Worm (Caenorhabditis elegans) whole organism, L1 larva: ENCODE results near the gene W08E12.9.

ENCODE experiments used
- aha-1 ChIP-seq: fragments of 150-350 bp; optimal IDR thresholded peaks from 2 replicates; lab custom pipeline; 2014; ENCODE audit warnings: missing biosample characterization, missing genetic modification characterization
- blmp-1 ChIP-seq: fragments of 150-350 bp; optimal IDR thresholded peaks from 2 replicates; lab custom pipeline; 2014; ENCODE audit warnings: missing biosample characterization, missing genetic modification characterization
- ceh-63 ChIP-seq: fragments of 200-800 bp; sonication (Bioruptor generic); optimal IDR thresholded peaks from 2 replicates; lab custom pipeline; 2018; ENCODE audit warnings: mild to moderate bottlenecking, missing genetic modification characterization, missing compliant biosample characterization
- ceh-8 ChIP-seq: fragments of 200-800 bp; sonication (Bioruptor generic); optimal IDR thresholded peaks from 2 replicates; lab custom pipeline; 2018; ENCODE audit warnings: mild to moderate bottlenecking, missing genetic modification characterization, moderate library complexity, missing compliant biosample characterization
- ceh-82 ChIP-seq, 3 experiments: fragments of 150-350 bp in 1 of 3; sonication (generic microtip) in 2 of 3; optimal IDR thresholded peaks; 2 replicates each; lab custom pipeline; 2014 to 2017; ENCODE audit warnings: missing biosample characterization in 3 of 3, missing genetic modification characterization in 3 of 3
- ceh-88 ChIP-seq: fragments of 200-800 bp; sonication (Bioruptor generic); IDR thresholded peaks from 2 replicates; pipeline ENCODE4 v1.3.6; 2022; ENCODE audit warnings: missing genetic modification characterization, missing compliant biosample characterization
- efl-1 ChIP-seq, 4 experiments: fragments of 150-350 bp; optimal IDR thresholded peaks in 3 of 4; peaks in 1 of 4; 1 replicate in 1 of 4; 2 replicates in 3 of 4; lab custom pipeline; 2014; ENCODE audit warnings: missing biosample characterization in 2 of 4, missing genetic modification characterization in 2 of 4, missing genetic modification reagents in 2 of 4
- egl-13 ChIP-seq: sonication (generic microtip); optimal IDR thresholded peaks from 2 replicates; lab custom pipeline; 2016; ENCODE audit warnings: missing genotype, missing genetic modification reagents, missing genetic modification characterization, missing compliant biosample characterization
- egl-27 ChIP-seq, 2 experiments: fragments of 150-350 bp in 1 of 2; sonication (generic microtip); optimal IDR thresholded peaks; 3 replicates each; lab custom pipeline; 2017 to 2018; ENCODE audit warnings: missing biosample characterization in 2 of 2, missing genetic modification characterization in 2 of 2, missing genetic modification reagents in 2 of 2
- elt-3 ChIP-seq, 6 experiments: fragments of 150-350 bp in 1 of 6; sonication (generic microtip); optimal IDR thresholded peaks; 2 replicates each; lab custom pipeline; 2017 to 2018; ENCODE audit warnings: missing biosample characterization in 6 of 6, missing genetic modification characterization in 6 of 6, inconsistent platforms in 1 of 6
- fkh-4 ChIP-seq: sonication (generic microtip); optimal IDR thresholded peaks from 2 replicates; lab custom pipeline; 2016; ENCODE audit warnings: missing compliant biosample characterization, missing genetic modification characterization, borderline replicate concordance
- grh-1 ChIP-seq: fragments of 200-800 bp; sonication (Bioruptor generic); IDR thresholded peaks from 2 replicates; pipeline ENCODE4 v1.3.6; 2022; ENCODE audit warnings: missing genetic modification reagents, missing genetic modification characterization, missing compliant biosample characterization
- irx-1 ChIP-seq: sonication (generic microtip); optimal IDR thresholded peaks from 2 replicates; lab custom pipeline; 2016; ENCODE audit warnings: missing genetic modification characterization, missing compliant biosample characterization
- lin-13 ChIP-seq: fragments of 150-350 bp; optimal IDR thresholded peaks from 2 replicates; lab custom pipeline; 2014; ENCODE audit warnings: missing biosample characterization, missing genetic modification reagents, missing genetic modification characterization
- lin-14 ChIP-seq: fragments of 200-800 bp; sonication (Bioruptor generic); optimal IDR thresholded peaks from 2 replicates; lab custom pipeline; 2018; ENCODE audit warnings: mild to moderate bottlenecking, missing genetic modification characterization, moderate library complexity, missing compliant biosample characterization
- lsy-2 ChIP-seq, 2 experiments: fragments of 150-350 bp; optimal IDR thresholded peaks; 2 replicates each; lab custom pipeline; 2014; ENCODE audit warnings: missing biosample characterization in 2 of 2, missing genetic modification characterization in 2 of 2
- nhr-11 ChIP-seq: fragments of 150-350 bp; optimal IDR thresholded peaks from 2 replicates; lab custom pipeline; 2014; ENCODE audit warnings: missing biosample characterization, missing genetic modification characterization
- nhr-12 ChIP-seq: sonication (generic microtip); optimal IDR thresholded peaks from 2 replicates; lab custom pipeline; 2017; ENCODE audit warnings: missing biosample characterization, missing genetic modification characterization
- nhr-19 ChIP-seq: fragments of 200-800 bp; sonication (Bioruptor generic); conservative IDR thresholded peaks from 2 replicates; pipeline ENCODE4 v1.3.6; 2022; ENCODE audit warnings: missing genetic modification characterization, missing compliant biosample characterization
- nhr-20 ChIP-seq: sonication (generic microtip); optimal IDR thresholded peaks from 2 replicates; lab custom pipeline; 2016; ENCODE audit warnings: mild to moderate bottlenecking, missing genetic modification characterization, missing compliant biosample characterization
- nhr-71 ChIP-seq: sonication (generic microtip); optimal IDR thresholded peaks from 2 replicates; lab custom pipeline; 2016; ENCODE audit warnings: mild to moderate bottlenecking, missing genetic modification characterization, moderate library complexity, missing compliant biosample characterization
- nhr-84 ChIP-seq: sonication (generic microtip); optimal IDR thresholded peaks from 2 replicates; lab custom pipeline; 2017; ENCODE audit warnings: missing biosample characterization, missing genetic modification characterization
- nhr-85 ChIP-seq: sonication (generic microtip); peaks from one replicate; lab custom pipeline; 2016; ENCODE audit warnings: missing genetic modification characterization, inconsistent platforms, missing compliant biosample characterization
- pag-3 ChIP-seq: sonication (generic microtip); optimal IDR thresholded peaks from 2 replicates; lab custom pipeline; 2017; ENCODE audit warnings: missing genetic modification characterization, mild to moderate bottlenecking, missing compliant biosample characterization, antibody characterized with exemption, borderline replicate concordance; ENCODE audit not compliant: insufficient read depth
- pax-3 ChIP-seq: fragments of 200-800 bp; sonication (Bioruptor generic); optimal IDR thresholded peaks from 2 replicates; lab custom pipeline; 2018; ENCODE audit warnings: mild to moderate bottlenecking, missing genetic modification characterization, moderate library complexity, missing compliant biosample characterization
- skn-1 ChIP-seq: fragments of 150-350 bp; optimal IDR thresholded peaks from 2 replicates; lab custom pipeline; 2014; ENCODE audit warnings: missing biosample characterization, missing genetic modification characterization
- sox-4 ChIP-seq: sonication (generic microtip); optimal IDR thresholded peaks from 2 replicates; lab custom pipeline; 2016; ENCODE audit warnings: missing genetic modification characterization, missing compliant biosample characterization
- swsn-7 ChIP-seq: sonication (generic microtip); optimal IDR thresholded peaks from 2 replicates; lab custom pipeline; 2016; ENCODE audit warnings: missing genetic modification characterization, missing compliant biosample characterization
- tbx-2 ChIP-seq: sonication (generic microtip); optimal IDR thresholded peaks from 2 replicates; lab custom pipeline; 2016; ENCODE audit warnings: missing genetic modification characterization, missing compliant biosample characterization
- unc-62 ChIP-seq: fragments of 150-350 bp; optimal IDR thresholded peaks from 2 replicates; lab custom pipeline; 2014; ENCODE audit warnings: missing biosample characterization, missing genetic modification reagents, missing genetic modification characterization
- unc-98 ChIP-seq: fragments of 200-800 bp; sonication (Bioruptor generic); IDR thresholded peaks from 2 replicates; pipeline ENCODE4 v1.3.6; 2022; ENCODE audit warnings: missing genetic modification characterization, missing compliant biosample characterization
- vab-15 ChIP-seq: sonication (generic microtip); optimal IDR thresholded peaks from 2 replicates; lab custom pipeline; 2017; ENCODE audit warnings: missing genotype, mild to moderate bottlenecking, missing genetic modification characterization, missing compliant biosample characterization
- ztf-4 ChIP-seq: fragments of 150-350 bp; optimal IDR thresholded peaks from 2 replicates; lab custom pipeline; 2014; ENCODE audit warnings: missing biosample characterization, missing genetic modification characterization

The W08E12.9 gene

DNA sequence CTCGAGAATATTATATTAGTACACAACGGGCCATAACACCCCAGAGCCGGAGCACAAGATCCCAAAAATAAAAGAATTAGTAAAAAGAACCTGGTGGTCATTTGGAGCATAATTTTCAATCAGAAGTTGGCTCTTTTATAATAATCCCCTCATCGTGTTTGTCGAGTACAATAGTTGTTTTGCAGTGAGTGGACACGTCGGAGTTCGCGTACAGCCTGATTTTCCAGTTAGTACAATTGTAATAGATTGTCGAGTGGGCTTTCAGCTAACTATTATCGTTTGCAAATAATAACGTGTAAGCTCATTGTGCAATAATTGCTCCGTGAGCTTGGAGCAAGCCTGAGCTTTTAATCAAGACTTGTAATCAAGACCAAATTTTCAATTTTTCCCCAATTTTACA is at the start of gene W08E12.9:
Gene W08E12.9, minus strand, starts transcription at position 101 of the 400 bp plus-strand sequence.
- no peak for TF ChIP-seq ceh-82 (tag; optimal IDR thresholded peaks at IDR 0.05; lab: Kevin White, UChicago)
- no peak for TF ChIP-seq ztf-4 (tag; lab: Kevin White, UChicago)
- no peak for TF ChIP-seq nhr-20 (tag; lab: Kevin White, UChicago)
- TF ChIP-seq sox-4 (tag; lab: Kevin White, UChicago) = no peak

DNA sequence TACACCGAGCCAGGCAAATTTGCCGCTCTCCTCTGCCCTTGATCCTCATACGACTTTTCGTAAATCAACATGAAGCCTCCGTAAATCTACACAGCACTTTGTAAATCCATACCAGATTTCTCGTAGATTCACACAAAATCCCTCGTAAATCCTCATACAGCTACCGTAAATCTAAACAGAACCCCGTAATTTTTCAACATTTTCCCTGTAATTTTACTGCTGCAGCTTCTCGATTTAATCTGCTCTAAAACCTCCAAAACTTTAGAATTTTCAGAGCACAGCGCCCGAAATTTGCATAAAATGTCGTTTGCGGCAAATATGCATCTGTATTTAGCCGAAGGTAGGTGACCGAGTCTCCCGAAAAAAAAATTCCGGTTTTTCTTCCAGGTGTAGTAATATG is 47.4 kb upstream of the W08E12.9 start, which contains the start of gene F42A6.1:
Gene F42A6.1, plus strand, starts transcription at position 301 of the 400 bp plus-strand sequence.
- no peak for TF ChIP-seq grh-1
- TF ChIP-seq efl-1 (optimal IDR thresholded peaks at IDR 0.05; lab: Kevin White, UChicago) = no peak
- peak in 1 of 2 experiments; percentile 71 for TF ChIP-seq efl-1 (GFP tag; optimal IDR thresholded peaks at IDR 0.05 in 1 of 2; lab: Kevin White, UChicago)
- peak; percentile 11 for TF ChIP-seq nhr-85 (tag; lab: Kevin White, UChicago)
- no peak for TF ChIP-seq fkh-4 (tag; lab: Kevin White, UChicago)
- TF ChIP-seq nhr-71 (tag; lab: Kevin White, UChicago) = no peak
- no peak for TF ChIP-seq elt-3 (tag; optimal IDR thresholded peaks at IDR 0.05; lab: Kevin White, UChicago)
- no peak for TF ChIP-seq nhr-84
- TF ChIP-seq nhr-11 = no peak
- TF ChIP-seq unc-62 (GFP tag; lab: Kevin White, UChicago) = no peak
- no peak for TF ChIP-seq egl-27 (tag; optimal IDR thresholded peaks at IDR 0.05; lab: Kevin White, UChicago)

DNA sequence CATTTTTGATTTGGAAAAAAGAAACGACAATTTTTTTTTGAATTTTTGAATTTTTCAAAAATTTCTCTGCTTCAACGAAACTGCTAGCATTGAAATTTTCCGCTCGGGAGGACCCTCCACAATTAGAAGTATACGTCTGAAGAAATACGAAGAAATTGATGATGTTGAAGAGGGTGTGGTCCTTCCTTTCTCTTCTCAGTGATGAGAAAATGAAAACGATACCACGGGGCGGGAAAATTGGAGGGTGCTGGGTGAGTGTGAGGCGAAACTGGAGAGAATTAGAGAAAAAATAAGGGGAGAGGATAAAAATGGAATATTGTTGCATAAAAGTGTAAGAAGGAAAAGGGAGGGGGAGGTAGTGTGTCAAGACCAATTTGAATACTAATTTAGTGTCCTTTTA is 44.7 kb upstream of the W08E12.9 start:
- TF ChIP-seq lin-14 (GFP tag; lab: Kevin White, UChicago) (peak; percentile 28), lin-13 (GFP tag; lab: Kevin White, UChicago) (no peak), ceh-82 (tag; optimal IDR thresholded peaks at IDR 0.05; lab: Kevin White, UChicago) (peak in 1 of 3 experiments; percentile 16), nhr-85 (tag; lab: Kevin White, UChicago) (peak; percentile 55), blmp-1 (tag; lab: Kevin White, UChicago) (peak; percentile 90), ceh-63 (GFP tag; lab: Kevin White, UChicago) (no peak)

DNA sequence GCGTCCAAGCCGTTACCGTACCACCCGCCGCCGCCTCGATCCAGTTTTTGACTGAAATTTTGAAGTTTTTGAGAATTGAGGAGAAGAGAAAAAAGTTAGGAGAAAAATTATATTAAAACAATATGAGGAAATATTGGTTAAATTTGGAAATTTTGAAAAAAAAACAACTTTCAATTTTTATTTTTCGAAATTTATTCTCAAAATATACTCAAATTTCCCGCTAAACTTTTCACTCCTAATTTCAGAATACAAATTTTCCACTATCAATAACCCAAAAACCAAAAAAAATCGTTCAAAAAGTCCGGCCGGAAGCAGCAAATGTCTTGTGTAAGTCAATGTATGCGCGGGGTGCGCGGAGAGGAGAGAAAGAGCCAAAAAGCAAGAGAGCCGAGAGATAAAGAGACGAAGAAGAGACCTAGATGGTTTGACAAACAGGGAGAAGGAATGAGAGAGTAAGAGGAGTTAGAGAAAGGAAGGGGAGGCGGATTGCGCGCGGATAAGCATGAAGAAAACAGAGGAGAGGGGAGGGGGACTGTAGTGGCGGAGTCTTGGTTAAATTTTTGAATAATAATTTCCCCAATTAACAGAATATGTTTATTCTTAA is 42.7 kb upstream of the W08E12.9 start, which contains the start of gene elks-1:
Gene elks-1, minus strand, starts transcription at position 51 of the 604 bp plus-strand sequence.
- TF ChIP-seq ceh-82 (tag; optimal IDR thresholded peaks at IDR 0.05; lab: Kevin White, UChicago) (peak in 1 of 3 experiments; percentile 32), irx-1 (tag; lab: Kevin White, UChicago) (no peak), lsy-2 (tag; optimal IDR thresholded peaks at IDR 0.05; lab: Kevin White, UChicago) (peak in 1 of 2 experiments; percentile 21), unc-98 (GFP tag; lab: Robert Waterston, UW) (no peak), pax-3 (tag; lab: Kevin White, UChicago) (no peak), egl-13 (tag; lab: Kevin White, UChicago) (no peak), nhr-19 (no peak), tbx-2 (tag; lab: Kevin White, UChicago) (no peak), blmp-1 (tag; lab: Kevin White, UChicago) (peak; percentile 7), ceh-88 (GFP tag; lab: Robert Waterston, UW) (no peak), swsn-7 (tag; lab: Kevin White, UChicago) (no peak), efl-1 (optimal IDR thresholded peaks at IDR 0.05; lab: Kevin White, UChicago) (peak; percentile 42 to 57), efl-1 (GFP tag; optimal IDR thresholded peaks at IDR 0.05 in 1 of 2; lab: Kevin White, UChicago) (peak in 1 of 2 experiments; percentile 75), grh-1 (no peak), lin-14 (GFP tag; lab: Kevin White, UChicago) (peak; percentile 19), vab-15 (no peak)

DNA sequence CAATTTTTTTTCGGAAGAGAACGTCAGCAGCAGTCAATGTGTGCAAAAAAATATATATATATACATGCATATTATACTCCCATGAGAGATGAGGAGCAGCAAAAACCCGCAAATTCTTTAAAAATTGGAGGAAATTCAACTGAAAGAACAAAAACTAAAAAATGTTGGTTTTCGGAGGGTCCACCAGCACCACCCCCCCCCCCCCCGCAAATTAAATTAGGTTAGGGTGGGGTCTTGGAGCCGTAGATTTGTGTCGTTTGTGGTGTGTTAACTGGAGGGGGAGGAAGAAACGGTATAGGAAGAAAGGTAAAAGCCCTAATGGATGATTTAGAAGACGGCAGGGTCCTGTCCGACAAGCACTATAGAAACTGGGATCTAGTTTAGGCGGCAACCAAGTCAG is 41.0 kb upstream of the W08E12.9 start:
- peak; percentile 83 for TF ChIP-seq ceh-8 (GFP tag; lab: Kevin White, UChicago)
- no peak for TF ChIP-seq efl-1 (optimal IDR thresholded peaks at IDR 0.05; lab: Kevin White, UChicago)
- peak in 1 of 2 experiments; percentile 41 for TF ChIP-seq efl-1 (GFP tag; optimal IDR thresholded peaks at IDR 0.05 in 1 of 2; lab: Kevin White, UChicago)
- TF ChIP-seq ceh-63 (GFP tag; lab: Kevin White, UChicago) = no peak
- no peak for TF ChIP-seq aha-1 (tag; lab: Kevin White, UChicago)
- no peak for TF ChIP-seq skn-1 (tag; lab: Kevin White, UChicago)
- TF ChIP-seq lin-14 (GFP tag; lab: Kevin White, UChicago) = peak; percentile 1
- TF ChIP-seq pag-3 (tag; lab: Kevin White, UChicago) = no peak
- TF ChIP-seq nhr-12 (tag; lab: Kevin White, UChicago) = no peak
- TF ChIP-seq ceh-82 (tag; optimal IDR thresholded peaks at IDR 0.05; lab: Kevin White, UChicago) = no peak
- no peak for TF ChIP-seq pax-3 (tag; lab: Kevin White, UChicago)
- TF ChIP-seq, all 84 proteins: peak for 3
